Fruit fly (Drosophila melanogaster): ENCODE data around the gene AANATL2.

AANATL2 gene

DNA sequence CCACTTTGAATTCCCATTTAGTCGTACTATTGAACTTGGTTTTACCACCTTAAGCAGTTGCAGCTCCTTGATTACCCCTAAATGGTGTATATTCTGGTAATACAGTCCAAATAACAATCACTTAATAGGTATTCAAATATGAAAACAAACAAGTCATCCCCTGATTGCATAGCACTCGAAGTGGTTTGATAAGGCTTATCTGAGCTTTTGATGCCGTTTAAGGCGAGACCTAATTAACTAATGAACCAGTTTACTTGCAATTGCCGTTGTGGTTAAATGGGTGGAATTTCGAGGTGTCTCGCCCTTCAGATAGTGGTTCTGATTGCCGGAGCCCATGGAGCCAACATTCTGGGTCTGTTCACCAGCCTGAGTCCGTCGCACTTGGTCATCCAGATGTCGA lies 30.9 kb upstream of the AANATL2 start, which contains the start of gene Ugt37B1:
Gene Ugt37B1, plus strand, starts transcription at position 246 of the 400 bp plus-strand sequence.
- TF ChIP-seq CG7101 (tag; optimal IDR thresholded peaks at IDR 0.05) (no peak), CG11617 (GFP tag; optimal IDR thresholded peaks at IDR 0.05) (no peak), Clk (GFP tag; optimal IDR thresholded peaks at IDR 0.05) (no peak), cic (GFP tag; optimal IDR thresholded peaks at IDR 0.05) (no peak), kay (GFP tag; ENCODE audit: borderline replicate concordance) (peak; percentile 12), bab1 (GFP tag; optimal IDR thresholded peaks at IDR 0.05) (no peak), CG12768 (GFP tag; optimal IDR thresholded peaks at IDR 0.05) (no peak), CG7045 (GFP tag; optimal IDR thresholded peaks at IDR 0.05) (no peak), CG14711 (tag; optimal IDR thresholded peaks at IDR 0.05) (no peak), cnc (optimal IDR thresholded peaks at IDR 0.05) (peak in 1 of 2 experiments; percentile 42), CG1620 (GFP tag; optimal IDR thresholded peaks at IDR 0.05) (no peak), Crg-1 (GFP tag; optimal IDR thresholded peaks at IDR 0.05) (no peak), ovo (GFP tag; optimal IDR thresholded peaks at IDR 0.05) (no peak), CG33017 (tag; optimal IDR thresholded peaks at IDR 0.05) (no peak), Hr96 (GFP tag; optimal IDR thresholded peaks at IDR 0.05) (no peak), toe (GFP tag; optimal IDR thresholded peaks at IDR 0.05) (no peak)

DNA sequence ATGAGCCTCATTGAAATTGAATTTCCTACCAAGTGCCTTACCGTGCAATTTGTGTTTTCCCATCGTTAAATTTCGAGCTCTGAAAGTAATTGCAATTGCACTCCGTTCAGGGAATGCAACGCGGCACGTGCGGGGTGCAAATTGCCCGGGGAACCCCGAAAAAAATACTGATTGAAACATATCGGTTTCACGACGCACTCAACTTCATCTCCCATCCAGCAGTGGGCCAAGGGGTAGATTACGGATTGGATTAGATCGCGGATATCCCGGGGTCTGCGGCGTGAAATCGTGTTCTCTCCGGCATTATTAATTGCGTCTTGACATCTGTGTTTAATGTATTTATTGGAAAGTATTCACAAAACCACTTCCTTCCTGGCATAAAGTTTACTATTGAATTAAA lies 27.1 kb upstream of the AANATL2 start:
- TF ChIP-seq CG33017 (tag; optimal IDR thresholded peaks at IDR 0.05): no peak
- TF ChIP-seq tj (GFP tag; optimal IDR thresholded peaks at IDR 0.05): no peak
- TF ChIP-seq toe (GFP tag; optimal IDR thresholded peaks at IDR 0.05): no peak
- no peak for TF ChIP-seq CG7045 (GFP tag; optimal IDR thresholded peaks at IDR 0.05)
- TF ChIP-seq CG5204 (GFP tag; optimal IDR thresholded peaks at IDR 0.05): no peak
- TF ChIP-seq Hr96 (GFP tag; optimal IDR thresholded peaks at IDR 0.05): no peak
- TF ChIP-seq Clk (GFP tag; optimal IDR thresholded peaks at IDR 0.05): no peak
- TF ChIP-seq ovo (GFP tag; optimal IDR thresholded peaks at IDR 0.05): no peak
- TF ChIP-seq cic (GFP tag; optimal IDR thresholded peaks at IDR 0.05): no peak
- no peak for TF ChIP-seq bab1 (GFP tag; optimal IDR thresholded peaks at IDR 0.05)

DNA sequence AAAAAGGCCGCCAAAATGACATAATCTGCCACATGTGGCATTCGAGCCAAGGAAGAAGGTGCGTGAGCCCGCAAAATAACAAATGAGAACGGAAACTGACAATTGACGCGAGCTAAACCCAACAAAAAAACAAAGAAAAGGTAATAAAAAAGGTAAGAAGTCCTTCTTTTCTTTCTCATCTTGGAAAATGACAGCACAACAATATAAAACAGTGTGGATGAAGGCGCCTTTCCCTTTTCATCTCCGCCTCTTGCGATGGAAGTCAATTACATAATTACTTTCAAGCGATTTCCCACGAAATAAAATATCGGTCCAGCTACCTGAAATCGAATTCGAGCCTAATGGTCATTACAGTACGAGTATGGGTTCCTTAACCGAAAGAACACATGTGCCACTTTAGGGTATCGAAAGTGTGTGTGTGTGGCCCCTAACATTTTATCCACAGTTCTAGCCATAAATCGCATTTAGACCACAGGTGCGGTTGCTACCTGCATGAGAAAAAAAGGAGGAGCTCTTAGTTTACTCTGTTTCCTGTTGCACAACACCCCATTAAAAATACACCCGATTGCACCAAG lies 26.4 kb upstream of the AANATL2 start:
- TF ChIP-seq Clk (GFP tag; optimal IDR thresholded peaks at IDR 0.05) (no peak), cnc (optimal IDR thresholded peaks at IDR 0.05) (no peak), Crg-1 (GFP tag; optimal IDR thresholded peaks at IDR 0.05) (no peak), CG7045 (GFP tag; optimal IDR thresholded peaks at IDR 0.05) (no peak), CG14711 (tag; optimal IDR thresholded peaks at IDR 0.05) (no peak), CG5204 (GFP tag; optimal IDR thresholded peaks at IDR 0.05) (no peak), toe (GFP tag; optimal IDR thresholded peaks at IDR 0.05) (no peak), CG1620 (GFP tag; optimal IDR thresholded peaks at IDR 0.05) (no peak), CG7101 (tag; optimal IDR thresholded peaks at IDR 0.05) (no peak), pad (GFP tag; optimal IDR thresholded peaks at IDR 0.05) (no peak), CG12768 (GFP tag; optimal IDR thresholded peaks at IDR 0.05) (no peak), CG11617 (GFP tag; optimal IDR thresholded peaks at IDR 0.05) (no peak), bab1 (GFP tag; optimal IDR thresholded peaks at IDR 0.05) (no peak), tj (GFP tag; optimal IDR thresholded peaks at IDR 0.05) (no peak), kay (GFP tag; ENCODE audit: borderline replicate concordance) (no peak), ovo (GFP tag; optimal IDR thresholded peaks at IDR 0.05) (no peak), CG33017 (tag; optimal IDR thresholded peaks at IDR 0.05) (no peak), cic (GFP tag; optimal IDR thresholded peaks at IDR 0.05) (no peak)

DNA sequence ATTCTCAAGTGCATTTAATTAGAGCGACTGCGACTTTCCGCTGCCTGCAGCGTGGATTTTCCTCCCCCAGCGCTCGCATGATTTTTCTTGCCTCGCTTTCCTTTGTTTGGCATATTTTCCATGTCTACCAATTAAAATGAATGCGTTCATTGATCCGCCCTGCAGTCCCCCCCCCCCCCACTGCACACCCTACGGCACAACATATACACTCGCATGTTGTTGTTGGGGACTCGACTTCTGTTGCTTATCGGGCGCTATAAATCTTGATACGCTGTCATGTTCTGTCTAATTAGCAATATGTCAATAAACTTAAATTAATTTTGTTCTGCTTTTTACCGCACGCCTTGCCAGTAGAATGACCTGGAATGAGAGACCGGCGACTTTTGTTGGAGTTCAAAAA lies 19.2 kb upstream of the AANATL2 start:
- TF ChIP-seq CG1620 (GFP tag; optimal IDR thresholded peaks at IDR 0.05) (no peak), Hr96 (GFP tag; optimal IDR thresholded peaks at IDR 0.05) (no peak), ovo (GFP tag; optimal IDR thresholded peaks at IDR 0.05) (no peak), CG7101 (tag; optimal IDR thresholded peaks at IDR 0.05) (no peak), CG14711 (tag; optimal IDR thresholded peaks at IDR 0.05) (no peak), Crg-1 (GFP tag; optimal IDR thresholded peaks at IDR 0.05) (no peak), CG12768 (GFP tag; optimal IDR thresholded peaks at IDR 0.05) (no peak)

DNA sequence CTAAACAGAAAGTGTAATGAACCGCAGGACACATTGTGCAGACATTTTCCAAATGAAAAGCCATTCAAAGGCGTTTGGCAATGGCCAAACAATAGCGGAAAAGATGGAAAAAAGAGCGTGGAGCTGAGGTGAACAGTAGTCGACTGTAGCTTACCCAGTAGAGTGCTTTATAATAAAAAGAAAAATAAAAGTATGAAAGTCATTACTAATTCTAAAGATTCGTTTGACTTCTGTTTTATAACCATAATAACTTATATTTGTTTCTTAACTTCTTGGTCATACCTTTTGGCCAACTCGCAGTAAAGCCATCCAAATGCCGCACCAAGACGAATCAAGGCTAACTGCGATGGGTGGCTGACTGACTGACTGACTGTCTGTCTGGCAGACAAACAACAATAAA lies 16.4 kb upstream of the AANATL2 start:
- TF ChIP-seq CG12768 (GFP tag; optimal IDR thresholded peaks at IDR 0.05) (no peak), ovo (GFP tag; optimal IDR thresholded peaks at IDR 0.05) (no peak)

DNA sequence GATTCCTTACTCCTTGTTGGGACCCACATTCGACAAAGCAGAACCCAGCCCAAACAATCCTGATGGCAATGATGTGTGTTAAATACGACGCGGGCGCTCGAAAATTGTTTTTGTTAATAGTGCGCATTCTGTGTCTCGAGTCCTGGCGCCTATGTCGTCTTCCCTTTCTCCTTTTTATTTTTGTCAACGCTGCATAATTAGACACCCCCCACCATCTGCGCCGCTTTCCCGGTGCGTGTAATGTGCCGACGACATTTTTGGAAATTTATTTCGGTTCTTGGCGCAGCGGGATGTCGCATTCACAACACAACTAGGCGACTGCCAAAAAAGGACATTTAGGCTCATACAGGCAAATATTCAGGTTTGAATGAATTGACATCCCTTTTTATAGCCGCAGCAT lies 14.6 kb upstream of the AANATL2 start:
- TF ChIP-seq cic (GFP tag; optimal IDR thresholded peaks at IDR 0.05): no peak
- no peak for TF ChIP-seq pad (GFP tag; optimal IDR thresholded peaks at IDR 0.05)
- no peak for TF ChIP-seq CG7045 (GFP tag; optimal IDR thresholded peaks at IDR 0.05)
- no peak for TF ChIP-seq Hr96 (GFP tag; optimal IDR thresholded peaks at IDR 0.05)
- TF ChIP-seq bab1 (GFP tag; optimal IDR thresholded peaks at IDR 0.05): no peak
- TF ChIP-seq Mnt (GFP tag; optimal IDR thresholded peaks at IDR 0.05): no peak
- no peak for TF ChIP-seq CG11617 (GFP tag; optimal IDR thresholded peaks at IDR 0.05)
- TF ChIP-seq kay (GFP tag; ENCODE audit: borderline replicate concordance): no peak
- TF ChIP-seq cnc (optimal IDR thresholded peaks at IDR 0.05): no peak
- no peak for TF ChIP-seq CG7101 (tag; optimal IDR thresholded peaks at IDR 0.05)
- TF ChIP-seq CG12768 (GFP tag; optimal IDR thresholded peaks at IDR 0.05): no peak
- TF ChIP-seq Clk (GFP tag; optimal IDR thresholded peaks at IDR 0.05): no peak
- TF ChIP-seq CG5204 (GFP tag; optimal IDR thresholded peaks at IDR 0.05): no peak
- no peak for TF ChIP-seq CG14711 (tag; optimal IDR thresholded peaks at IDR 0.05)
- TF ChIP-seq toe (GFP tag; optimal IDR thresholded peaks at IDR 0.05): no peak
- no peak for TF ChIP-seq CG1620 (GFP tag; optimal IDR thresholded peaks at IDR 0.05)

DNA sequence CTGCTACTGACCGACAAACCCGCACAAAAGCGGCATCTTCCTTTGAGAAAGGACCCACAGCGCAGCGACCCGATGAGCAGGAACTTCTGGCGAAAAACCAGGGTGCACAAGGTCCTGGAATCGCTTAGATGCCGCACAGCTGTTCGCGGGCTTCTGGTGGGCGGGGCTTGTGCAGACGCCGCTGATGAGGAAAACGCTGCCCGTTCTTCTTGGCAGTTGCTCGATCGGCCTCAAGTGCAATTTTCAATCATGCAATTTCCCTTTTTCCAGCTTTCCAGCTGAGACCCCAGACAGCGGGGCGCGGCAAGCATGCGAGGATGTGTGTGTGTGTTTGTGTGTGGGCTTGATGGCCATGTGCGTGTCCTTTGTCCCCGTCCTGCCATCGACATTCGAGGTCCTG lies 13.6 kb upstream of the AANATL2 start:
- TF ChIP-seq CG7101 (tag; optimal IDR thresholded peaks at IDR 0.05) (no peak), Hr96 (GFP tag; optimal IDR thresholded peaks at IDR 0.05) (no peak), Crg-1 (GFP tag; optimal IDR thresholded peaks at IDR 0.05) (no peak), ovo (GFP tag; optimal IDR thresholded peaks at IDR 0.05) (no peak), tj (GFP tag; optimal IDR thresholded peaks at IDR 0.05) (no peak), CG33017 (tag; optimal IDR thresholded peaks at IDR 0.05) (no peak), CG7045 (GFP tag; optimal IDR thresholded peaks at IDR 0.05) (no peak), pad (GFP tag; optimal IDR thresholded peaks at IDR 0.05) (no peak), Mnt (GFP tag; optimal IDR thresholded peaks at IDR 0.05) (no peak), CG1620 (GFP tag; optimal IDR thresholded peaks at IDR 0.05) (no peak), CG5204 (GFP tag; optimal IDR thresholded peaks at IDR 0.05) (no peak), CG14711 (tag; optimal IDR thresholded peaks at IDR 0.05) (no peak), CG12768 (GFP tag; optimal IDR thresholded peaks at IDR 0.05) (no peak), toe (GFP tag; optimal IDR thresholded peaks at IDR 0.05) (no peak), cnc (optimal IDR thresholded peaks at IDR 0.05) (no peak), Clk (GFP tag; optimal IDR thresholded peaks at IDR 0.05) (no peak), CG11617 (GFP tag; optimal IDR thresholded peaks at IDR 0.05) (no peak), cic (GFP tag; optimal IDR thresholded peaks at IDR 0.05) (no peak)
